Worm (Caenorhabditis elegans): ENCODE results near the gene srsx-31.

DNA sequence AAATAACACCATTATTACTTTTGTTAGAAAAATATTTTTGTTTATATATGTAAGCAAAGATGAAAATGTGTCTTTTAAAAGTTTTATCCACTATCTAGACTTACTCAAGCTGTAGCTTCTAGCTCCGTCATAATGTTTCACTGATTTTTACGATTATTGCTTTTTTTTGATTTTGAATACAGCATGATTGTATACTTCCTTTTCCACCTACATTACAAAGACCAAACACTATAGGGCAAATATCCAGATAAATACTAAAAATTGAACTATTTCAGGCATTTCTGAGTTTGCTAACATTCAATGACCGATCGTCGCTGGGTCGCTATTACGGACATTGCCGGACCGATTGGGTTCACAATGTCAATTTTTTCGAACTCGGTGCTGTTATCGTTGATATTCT lies 11.8 kb upstream of the srsx-31 start, which contains the start of gene str-116:
- TF ChIP-seq tab-1 (GFP tag; IDR thresholded peaks at IDR 0.05) (no peak), T22C8.4 (GFP tag; IDR thresholded peaks at IDR 0.05) (no peak), cog-1 (tag; optimal IDR thresholded peaks at IDR 0.05) (no peak), ztf-23 (GFP tag; IDR thresholded peaks at IDR 0.05) (no peak), klf-2 (GFP tag; conservative IDR thresholded peaks at IDR 0.05) (no peak), med-1 (GFP tag; optimal IDR thresholded peaks at IDR 0.05; ENCODE audit: insufficient read depth) (no peak), ref-1 (GFP tag; conservative IDR thresholded peaks at IDR 0.05) (no peak), ztf-29 (GFP tag; IDR thresholded peaks at IDR 0.05) (no peak)

All from whole organism, midembryonic.